Worm (Caenorhabditis elegans) whole organism, young adult: ENCODE measurements around the gene Y70C5A.2.

Source experiments
- B0035.1 ChIP-seq: sonication (generic microtip); optimal IDR thresholded peaks from 2 replicates; lab custom pipeline; 2016; ENCODE audit warnings: missing genetic modification characterization, mild to moderate bottlenecking, missing compliant biosample characterization, missing genotype, missing genetic modification reagents
- B0336.3 ChIP-seq: fragments of 200-800 bp; sonication (Bioruptor generic); IDR thresholded peaks from 2 replicates; pipeline ENCODE4 v1.3.6; 2022; ENCODE audit warnings: missing genetic modification characterization, missing compliant biosample characterization
- C06A6.2 ChIP-seq: fragments of 200-800 bp; sonication (Bioruptor generic); conservative IDR thresholded peaks from 2 replicates; pipeline ENCODE4 v1.3.6; 2022; ENCODE audit warnings: missing genetic modification characterization, missing compliant biosample characterization
- C17E4.6 ChIP-seq: fragments of 200-800 bp; sonication (Bioruptor generic); IDR thresholded peaks from 2 replicates; pipeline ENCODE4 v1.3.6; 2022; ENCODE audit warnings: missing genetic modification reagents, missing genetic modification characterization, missing compliant biosample characterization
- F52B5.7 ChIP-seq: sonication (generic microtip); optimal IDR thresholded peaks from 2 replicates; lab custom pipeline; 2016; ENCODE audit warnings: mild to moderate bottlenecking, missing genetic modification characterization, missing compliant biosample characterization
- F57A8.1 ChIP-seq: fragments of 200-800 bp; sonication (Bioruptor generic); optimal IDR thresholded peaks from 2 replicates; lab custom pipeline; 2018; ENCODE audit warnings: mild to moderate bottlenecking, missing genetic modification characterization, moderate library complexity, missing compliant biosample characterization
- K11D2.4 ChIP-seq: fragments of 200-800 bp; sonication (Bioruptor generic); IDR thresholded peaks from 2 replicates; pipeline ENCODE4 v1.3.6; 2022; ENCODE audit warnings: missing genetic modification reagents, missing genetic modification characterization, missing compliant biosample characterization
- Y53F4B.3 ChIP-seq: fragments of 200-800 bp; sonication (Bioruptor generic); IDR thresholded peaks from 2 replicates; pipeline ENCODE4 v1.3.6; 2022; ENCODE audit warnings: missing genetic modification reagents, missing genetic modification characterization, missing compliant biosample characterization
- Y53G8AR.9 ChIP-seq: fragments of 200-800 bp; sonication (Bioruptor generic); conservative IDR thresholded peaks from 2 replicates; pipeline ENCODE4 v1.3.6; 2022; ENCODE audit warnings: missing genetic modification reagents, missing genetic modification characterization, missing compliant biosample characterization
- Y95B8A.8 ChIP-seq: fragments of 200-800 bp; sonication (Bioruptor generic); IDR thresholded peaks from 2 replicates; pipeline ENCODE4 v1.3.6; 2022; ENCODE audit warnings: missing genetic modification reagents, missing genetic modification characterization, missing compliant biosample characterization
- ZK185.1 ChIP-seq: sonication (generic microtip); optimal IDR thresholded peaks from 2 replicates; lab custom pipeline; 2016; ENCODE audit warnings: mild to moderate bottlenecking, missing genetic modification characterization, missing compliant biosample characterization; ENCODE audit not compliant: poor library complexity, severe bottlenecking
- atf-7 ChIP-seq: sonication (generic microtip); optimal IDR thresholded peaks from 2 replicates; lab custom pipeline; 2017; ENCODE audit warnings: mild to moderate bottlenecking, missing genetic modification characterization, missing compliant biosample characterization
- attf-3 ChIP-seq: fragments of 200-800 bp; sonication (Bioruptor generic); conservative IDR thresholded peaks from 2 replicates; pipeline ENCODE4 v1.3.6; 2022; ENCODE audit warnings: missing genetic modification reagents, missing genetic modification characterization, missing compliant biosample characterization
- attf-6 ChIP-seq: fragments of 200-800 bp; sonication (Bioruptor generic); IDR thresholded peaks from 2 replicates; pipeline ENCODE4 v1.3.6; 2022; ENCODE audit warnings: missing genetic modification reagents, missing genetic modification characterization, missing compliant biosample characterization
- cebp-1 ChIP-seq, 2 experiments: fragments of 200-800 bp in 1 of 2; sonication (Bioruptor generic) in 1 of 2; sonication (generic microtip) in 1 of 2; IDR thresholded peaks in 1 of 2; optimal IDR thresholded peaks in 1 of 2; 2 replicates each; pipeline versions ENCODE4 v1.3.6 to Lab custom; 2017 to 2022; ENCODE audit warnings: missing compliant biosample characterization in 2 of 2, missing genetic modification characterization in 2 of 2, mild to moderate bottlenecking in 1 of 2, missing genetic modification reagents in 1 of 2, moderate library complexity in 1 of 2
- cebp-2 ChIP-seq: fragments of 200-800 bp; sonication (Bioruptor generic); IDR thresholded peaks from 2 replicates; pipeline ENCODE4 v1.3.6; 2022; ENCODE audit warnings: missing genetic modification characterization, missing compliant biosample characterization
- ceh-58 ChIP-seq: fragments of 200-800 bp; sonication (Bioruptor generic); IDR thresholded peaks from 2 replicates; pipeline ENCODE4 v1.3.6; 2022; ENCODE audit warnings: missing genetic modification characterization, missing compliant biosample characterization
- chd-7 ChIP-seq: sonication (generic microtip); optimal IDR thresholded peaks from 2 replicates; lab custom pipeline; 2016; ENCODE audit warnings: mild to moderate bottlenecking, missing genetic modification characterization, moderate library complexity, missing compliant biosample characterization
- egl-44 ChIP-seq: fragments of 200-800 bp; sonication (Bioruptor generic); IDR thresholded peaks from 2 replicates; pipeline ENCODE4 v1.3.6; 2022; ENCODE audit warnings: missing genetic modification reagents, missing genetic modification characterization, missing compliant biosample characterization
- egrh-3 ChIP-seq: fragments of 200-800 bp; sonication (Bioruptor generic); IDR thresholded peaks from 2 replicates; pipeline ENCODE4 v1.3.6; 2022; ENCODE audit warnings: missing genetic modification reagents, missing genetic modification characterization, missing compliant biosample characterization
- ekl-4 ChIP-seq: fragments of 200-800 bp; sonication (Bioruptor generic); IDR thresholded peaks from 2 replicates; pipeline ENCODE4 v1.3.6; 2022; ENCODE audit warnings: missing genetic modification reagents, missing genetic modification characterization, missing compliant biosample characterization
- gei-17 ChIP-seq: fragments of 200-800 bp; sonication (Bioruptor generic); optimal IDR thresholded peaks from 2 replicates; lab custom pipeline; 2018; ENCODE audit warnings: mild to moderate bottlenecking, missing genetic modification characterization, missing compliant biosample characterization
- hlh-26 ChIP-seq: fragments of 200-800 bp; sonication (Bioruptor generic); conservative IDR thresholded peaks from 2 replicates; pipeline ENCODE4 v1.3.6; 2022; ENCODE audit warnings: missing genetic modification reagents, missing genetic modification characterization, missing compliant biosample characterization
- hrde-1 ChIP-seq: sonication (generic microtip); optimal IDR thresholded peaks from 2 replicates; lab custom pipeline; 2016; ENCODE audit warnings: missing genetic modification characterization, mild to moderate bottlenecking, missing compliant biosample characterization, moderate library complexity, missing genotype, missing genetic modification reagents, borderline replicate concordance
- let-607 ChIP-seq, 2 experiments: fragments of 200-800 bp in 1 of 2; sonication (Bioruptor generic) in 1 of 2; sonication (generic microtip) in 1 of 2; optimal IDR thresholded peaks; 2 replicates each; lab custom pipeline; 2016 to 2018; ENCODE audit warnings: mild to moderate bottlenecking in 2 of 2, missing compliant biosample characterization in 2 of 2, missing genetic modification characterization in 2 of 2, moderate library complexity in 2 of 2, missing genotype in 1 of 2
- lir-1 ChIP-seq: fragments of 200-800 bp; sonication (Bioruptor generic); conservative IDR thresholded peaks from 2 replicates; pipeline ENCODE4 v1.3.6; 2022; ENCODE audit warnings: missing genetic modification reagents, missing genetic modification characterization, missing compliant biosample characterization
- lsy-27 ChIP-seq: sonication (generic microtip); optimal IDR thresholded peaks from 2 replicates; lab custom pipeline; 2017; ENCODE audit warnings: missing genetic modification characterization, mild to moderate bottlenecking, missing compliant biosample characterization, antibody characterized with exemption, missing genotype, borderline replicate concordance; ENCODE audit not compliant: insufficient read depth
- madf-8 ChIP-seq: fragments of 200-800 bp; sonication (Bioruptor generic); conservative IDR thresholded peaks from 2 replicates; pipeline ENCODE4 v1.3.6; 2022; ENCODE audit warnings: missing genetic modification reagents, missing genetic modification characterization, missing compliant biosample characterization
- mcd-1 ChIP-seq: fragments of 200-800 bp; sonication (Bioruptor generic); IDR thresholded peaks from 2 replicates; pipeline ENCODE4 v1.3.6; 2022; ENCODE audit warnings: missing genetic modification reagents, missing genetic modification characterization, missing compliant biosample characterization
- mes-4 ChIP-seq: sonication (generic microtip); optimal IDR thresholded peaks from 2 replicates; lab custom pipeline; 2016; ENCODE audit warnings: missing genotype, missing genetic modification characterization, missing compliant biosample characterization
- nfya-1 ChIP-seq: sonication (generic microtip); optimal IDR thresholded peaks from 2 replicates; lab custom pipeline; 2017; ENCODE audit warnings: antibody characterized with exemption, missing compliant biosample characterization, missing genetic modification characterization, borderline replicate concordance; ENCODE audit not compliant: insufficient read depth
- nfyb-1 ChIP-seq: fragments of 200-800 bp; sonication (Bioruptor generic); IDR thresholded peaks from 2 replicates; pipeline ENCODE4 v1.3.6; 2022; ENCODE audit warnings: missing genetic modification reagents, missing genetic modification characterization, missing compliant biosample characterization
- nhr-80 ChIP-seq: sonication (generic microtip); optimal IDR thresholded peaks from 2 replicates; lab custom pipeline; 2016; ENCODE audit warnings: missing genetic modification characterization, missing compliant biosample characterization
- pbrm-1 ChIP-seq: fragments of 200-800 bp; sonication (Bioruptor generic); IDR thresholded peaks from 2 replicates; pipeline ENCODE4 v1.3.6; 2022; ENCODE audit warnings: missing genetic modification reagents, missing genetic modification characterization, missing compliant biosample characterization
- repo-1 ChIP-seq: sonication (generic microtip); optimal IDR thresholded peaks from 2 replicates; lab custom pipeline; 2017; ENCODE audit warnings: mild to moderate bottlenecking, missing genetic modification characterization, missing compliant biosample characterization
- zfh-2 ChIP-seq: fragments of 200-800 bp; sonication (Bioruptor generic); conservative IDR thresholded peaks from 2 replicates; pipeline ENCODE4 v1.3.6; 2022; ENCODE audit warnings: missing genetic modification reagents, missing genetic modification characterization, missing compliant biosample characterization

The Y70C5A.2 gene

DNA sequence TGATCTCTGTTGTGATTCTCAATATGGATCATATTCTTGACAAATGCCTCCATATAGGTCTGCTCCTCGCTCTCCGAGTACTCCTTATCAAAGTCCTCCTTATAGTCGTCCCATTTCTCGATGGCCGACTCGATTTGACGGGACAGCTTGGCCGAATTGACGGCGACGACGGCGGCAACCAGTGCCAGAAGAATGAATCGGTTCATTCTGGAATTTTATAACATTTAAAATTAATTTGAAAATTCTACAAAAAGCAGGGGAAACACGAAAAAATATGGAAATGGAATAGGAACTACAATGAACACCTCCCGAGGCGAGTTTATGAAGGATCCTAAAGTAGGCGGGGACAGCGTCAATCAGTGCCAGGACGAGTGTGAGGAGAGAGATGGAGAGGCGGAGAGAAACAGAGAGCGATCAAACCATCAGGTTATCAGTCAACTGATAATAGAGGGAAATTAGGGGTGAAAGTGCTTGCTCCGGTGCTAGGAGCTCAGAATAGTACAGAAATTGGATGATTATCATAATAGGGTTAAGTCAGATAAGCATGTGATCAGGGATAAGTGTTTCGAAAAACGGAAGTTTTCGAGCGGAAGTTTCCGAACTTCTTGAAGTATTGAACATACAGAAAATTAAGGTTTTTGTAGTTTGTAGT, 27.7 kb downstream of the Y70C5A.2 start, which contains the start of gene cpl-1 (continued):
- TF ChIP-seq attf-3 (GFP tag; lab: Robert Waterston, UW): no peak
- TF ChIP-seq Y53G8AR.9: 0 out of 2 replicates have a peak, but pooled peaks have one; percentile 11
- TF ChIP-seq lsy-27 (tag; lab: Kevin White, UChicago): no peak
- no peak for TF ChIP-seq nfya-1 (tag; lab: Kevin White, UChicago)
- no peak for TF ChIP-seq C06A6.2 (GFP tag; lab: Robert Waterston, UW)
- TF ChIP-seq egrh-3: no peak
- TF ChIP-seq repo-1 (tag; lab: Kevin White, UChicago): no peak
- TF ChIP-seq gei-17: no peak
- no peak for TF ChIP-seq ZK185.1
- 0 out of 2 replicates have a peak, but pooled peaks have one; percentile 36 for TF ChIP-seq nfyb-1 (GFP tag; lab: Robert Waterston, UW)
- TF ChIP-seq ceh-58 (GFP tag; lab: Robert Waterston, UW): no peak
- TF ChIP-seq attf-6 (GFP tag; lab: Robert Waterston, UW): no peak
- no peak for TF ChIP-seq madf-8 (GFP tag; lab: Robert Waterston, UW)
- peak; percentile 2 for TF ChIP-seq F52B5.7 (tag; lab: Kevin White, UChicago)
- no peak for TF ChIP-seq cebp-1 (GFP tag; IDR thresholded peaks at IDR 0.05; lab: Robert Waterston, UW)
- TF ChIP-seq cebp-1 (tag; optimal IDR thresholded peaks at IDR 0.05; lab: Kevin White, UChicago): peak; percentile 32
- peak in 1 of 2 experiments; percentile 30 for TF ChIP-seq let-607 (tag; optimal IDR thresholded peaks at IDR 0.05; lab: Kevin White, UChicago)
- TF ChIP-seq B0336.3: peak; percentile 42; the same call in 1 of the 2 replicates
- TF ChIP-seq B0035.1 (tag; lab: Kevin White, UChicago): no peak
- TF ChIP-seq mes-4 (tag; lab: Kevin White, UChicago): no peak
- TF ChIP-seq egl-44 (GFP tag; lab: Robert Waterston, UW): no peak
- no peak for TF ChIP-seq Y53F4B.3 (GFP tag; lab: Robert Waterston, UW)
- no peak for TF ChIP-seq atf-7 (tag; lab: Kevin White, UChicago)
- no peak for TF ChIP-seq chd-7 (tag; lab: Kevin White, UChicago)
- peak; percentile 69 for TF ChIP-seq zfh-2 (GFP tag; lab: Robert Waterston, UW)
- TF ChIP-seq hrde-1 (tag; lab: Kevin White, UChicago): no peak

DNA sequence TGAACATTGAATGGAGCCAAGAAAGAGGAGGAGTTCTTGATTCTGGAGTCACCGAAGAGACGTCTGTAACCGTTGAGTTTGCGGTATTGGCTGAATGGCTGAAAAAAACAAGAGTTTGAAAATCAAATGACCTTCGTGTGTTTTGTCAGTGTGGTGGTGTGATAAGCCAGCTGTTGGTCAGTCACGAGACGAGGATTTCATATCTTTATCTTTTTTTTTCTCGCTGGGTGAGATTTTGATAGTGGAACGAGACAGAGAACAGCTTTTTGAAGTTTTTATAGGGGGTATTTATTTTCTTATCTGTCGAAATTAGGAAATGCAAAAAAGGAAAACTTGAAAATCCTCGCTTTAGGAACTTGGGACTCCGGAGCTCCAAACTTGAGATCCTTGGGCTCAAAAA, 28.5 kb downstream of the Y70C5A.2 start:
- TF ChIP-seq hlh-26 (GFP tag; lab: Robert Waterston, UW): no peak
- peak; percentile 20 for TF ChIP-seq nhr-80 (tag; lab: Kevin White, UChicago)
- TF ChIP-seq K11D2.4: 0 out of 2 replicates have a peak, but pooled peaks have one; percentile 8
- TF ChIP-seq pbrm-1 (GFP tag; lab: Robert Waterston, UW): peak; percentile 25; the same call in 1 of the 2 replicates

DNA sequence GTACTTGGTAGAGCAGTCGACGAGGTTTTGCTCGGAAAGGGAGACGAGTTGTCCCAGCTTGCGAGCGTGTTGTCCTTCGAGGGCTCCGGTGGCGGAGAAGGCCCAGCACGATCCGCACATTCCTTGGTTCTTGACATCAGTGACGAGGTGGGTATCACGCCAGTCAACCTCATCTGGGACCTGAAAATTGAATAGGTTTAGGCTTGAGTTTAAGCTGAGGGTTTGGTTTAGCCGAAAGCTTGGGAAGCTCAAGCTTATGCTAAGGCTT, 29.3 kb downstream of the Y70C5A.2 start:
- 0 out of 2 replicates have a peak, but pooled peaks have one; percentile 45 for TF ChIP-seq Y53G8AR.9
- TF ChIP-seq ekl-4: 0 out of 2 replicates have a peak, but pooled peaks have one; percentile 22
- TF ChIP-seq C17E4.6 (GFP tag; lab: Robert Waterston, UW): no peak
- no peak for TF ChIP-seq pbrm-1 (GFP tag; lab: Robert Waterston, UW)
- TF ChIP-seq lir-1 (GFP tag; lab: Robert Waterston, UW): no peak
- TF ChIP-seq cebp-1 (GFP tag; IDR thresholded peaks at IDR 0.05; lab: Robert Waterston, UW): no peak
- no peak for TF ChIP-seq cebp-1 (tag; optimal IDR thresholded peaks at IDR 0.05; lab: Kevin White, UChicago)
- peak; percentile 38 for TF ChIP-seq repo-1 (tag; lab: Kevin White, UChicago)
- peak; percentile 27; the same call in 1 of the 2 replicates for TF ChIP-seq attf-6 (GFP tag; lab: Robert Waterston, UW)
- TF ChIP-seq mcd-1 (GFP tag; lab: Robert Waterston, UW): peak; percentile 26; the same call in 1 of the 2 replicates
- no peak for TF ChIP-seq F57A8.1
- peak; percentile 44 for TF ChIP-seq Y95B8A.8
- TF ChIP-seq zfh-2 (GFP tag; lab: Robert Waterston, UW): peak; percentile 85
- peak; percentile 31; the same call in 1 of the 2 replicates for TF ChIP-seq cebp-2 (GFP tag; lab: Robert Waterston, UW)
- TF ChIP-seq B0336.3: 0 out of 2 replicates have a peak, but pooled peaks have one; percentile 7
